Worm (Caenorhabditis elegans) whole organism, L2 larva: ENCODE results near the gene ZK1098.2.

Experiments used
- C34F6.9 ChIP-seq: fragments of 150-350 bp; optimal IDR thresholded peaks from 2 replicates; lab custom pipeline; 2014; ENCODE audit warnings: missing biosample characterization, missing genetic modification characterization
- F13H6.1 ChIP-seq: sonication (generic microtip); optimal IDR thresholded peaks from 2 replicates; lab custom pipeline; 2016; ENCODE audit warnings: missing genetic modification characterization, missing compliant biosample characterization
- R02D3.7 ChIP-seq: fragments of 150-350 bp; optimal IDR thresholded peaks from 2 replicates; lab custom pipeline; 2014; ENCODE audit warnings: missing biosample characterization, missing genetic modification characterization
- Y55F3AM.14 ChIP-seq: fragments of 200-800 bp; sonication (Bioruptor generic); optimal IDR thresholded peaks from 2 replicates; lab custom pipeline; 2018; ENCODE audit warnings: mild to moderate bottlenecking, missing genetic modification characterization, missing compliant biosample characterization
- ZK546.5 ChIP-seq: sonication (generic microtip); optimal IDR thresholded peaks from 2 replicates; lab custom pipeline; 2017; ENCODE audit warnings: missing biosample characterization, missing genetic modification characterization
- alr-1 ChIP-seq: fragments of 150-350 bp; optimal IDR thresholded peaks from 2 replicates; lab custom pipeline; 2014; ENCODE audit warnings: missing biosample characterization, missing genetic modification characterization
- aly-2 ChIP-seq: fragments of 150-350 bp; optimal IDR thresholded peaks from 2 replicates; lab custom pipeline; 2014; ENCODE audit warnings: missing biosample characterization, missing genetic modification characterization
- ama-1 ChIP-seq: fragments of 150-350 bp; optimal IDR thresholded peaks from 2 replicates; lab custom pipeline; 2018; ENCODE audit warnings: inconsistent platforms
- ceh-16 ChIP-seq: fragments of 150-350 bp; optimal IDR thresholded peaks from 2 replicates; lab custom pipeline; 2014; ENCODE audit warnings: missing biosample characterization, missing genetic modification characterization
- ceh-82 ChIP-seq: fragments of 150-350 bp; optimal IDR thresholded peaks from 2 replicates; lab custom pipeline; 2014; ENCODE audit warnings: missing biosample characterization, missing genetic modification characterization
- crh-2 ChIP-seq: sonication (generic microtip); optimal IDR thresholded peaks from 2 replicates; lab custom pipeline; 2017; ENCODE audit warnings: missing biosample characterization, missing genetic modification characterization
- dmd-4 ChIP-seq: sonication (generic microtip); optimal IDR thresholded peaks from 2 replicates; lab custom pipeline; 2017; ENCODE audit warnings: missing biosample characterization, missing genetic modification characterization
- egl-27 ChIP-seq: sonication (generic microtip); optimal IDR thresholded peaks from 3 replicates; lab custom pipeline; 2017; ENCODE audit warnings: missing biosample characterization, missing genetic modification reagents, missing genetic modification characterization
- elt-1 ChIP-seq: fragments of 150-350 bp; optimal IDR thresholded peaks from 2 replicates; lab custom pipeline; 2014; ENCODE audit warnings: missing biosample characterization, missing genetic modification characterization
- elt-3 ChIP-seq: sonication (generic microtip); optimal IDR thresholded peaks from 2 replicates; lab custom pipeline; 2017; ENCODE audit warnings: missing biosample characterization, missing genetic modification characterization
- fos-1 ChIP-seq: fragments of 150-350 bp; optimal IDR thresholded peaks from 2 replicates; lab custom pipeline; 2014; ENCODE audit warnings: missing biosample characterization, missing genetic modification characterization
- gmeb-1 ChIP-seq: fragments of 150-350 bp; optimal IDR thresholded peaks from 2 replicates; lab custom pipeline; 2014; ENCODE audit warnings: missing biosample characterization, missing genetic modification characterization
- lin-11 ChIP-seq: fragments of 150-350 bp; sonication (generic microtip); optimal IDR thresholded peaks from 2 replicates; lab custom pipeline; 2014; ENCODE audit warnings: missing biosample characterization, missing genetic modification characterization, inconsistent platforms, mixed read lengths
- lin-13 ChIP-seq: fragments of 150-350 bp; optimal IDR thresholded peaks from 2 replicates; lab custom pipeline; 2014; ENCODE audit warnings: missing biosample characterization, missing genetic modification reagents, missing genetic modification characterization
- lin-39 ChIP-seq: fragments of 150-350 bp; optimal IDR thresholded peaks from 2 replicates; lab custom pipeline; 2014; ENCODE audit warnings: missing biosample characterization, missing genetic modification reagents, missing genetic modification characterization
- lsy-2 ChIP-seq, 2 experiments: fragments of 150-350 bp in 1 of 2; sonication (generic microtip) in 1 of 2; optimal IDR thresholded peaks; 2 replicates each; lab custom pipeline; 2014 to 2017; ENCODE audit warnings: missing biosample characterization in 2 of 2, missing genetic modification characterization in 2 of 2
- mab-5 ChIP-seq: fragments of 150-350 bp; optimal IDR thresholded peaks from 2 replicates; lab custom pipeline; 2014; ENCODE audit warnings: missing biosample characterization, missing genetic modification characterization
- mbf-1 ChIP-seq: sonication (generic microtip); optimal IDR thresholded peaks from 2 replicates; lab custom pipeline; 2017; ENCODE audit warnings: missing biosample characterization, missing genetic modification characterization
- mdl-1 ChIP-seq, 2 experiments: fragments of 150-350 bp in 1 of 2; sonication (generic microtip) in 1 of 2; optimal IDR thresholded peaks; 2 replicates each; lab custom pipeline; 2017; ENCODE audit warnings: missing biosample characterization in 2 of 2, missing genetic modification characterization in 2 of 2
- nhr-10 ChIP-seq: sonication (generic microtip); optimal IDR thresholded peaks from 2 replicates; lab custom pipeline; 2017; ENCODE audit warnings: missing biosample characterization, missing genetic modification characterization
- nhr-11 ChIP-seq: fragments of 150-350 bp; optimal IDR thresholded peaks from 2 replicates; lab custom pipeline; 2014; ENCODE audit warnings: missing biosample characterization, missing genetic modification characterization
- nhr-12 ChIP-seq: fragments of 150-350 bp; optimal IDR thresholded peaks from 2 replicates; lab custom pipeline; 2014; ENCODE audit warnings: missing biosample characterization, missing genetic modification characterization
- nhr-21 ChIP-seq: fragments of 150-350 bp; optimal IDR thresholded peaks from 2 replicates; lab custom pipeline; 2014; ENCODE audit warnings: missing biosample characterization, missing genetic modification characterization
- nhr-23 ChIP-seq: fragments of 150-350 bp; optimal IDR thresholded peaks from 2 replicates; lab custom pipeline; 2014; ENCODE audit warnings: missing biosample characterization, missing genetic modification reagents, missing genetic modification characterization
- nhr-237 ChIP-seq: fragments of 150-350 bp; optimal IDR thresholded peaks from 2 replicates; lab custom pipeline; 2014; ENCODE audit warnings: missing biosample characterization, missing genetic modification characterization
- nhr-25 ChIP-seq: fragments of 150-350 bp; sonication (generic microtip); optimal IDR thresholded peaks from 3 replicates; lab custom pipeline; 2014; ENCODE audit warnings: missing biosample characterization, missing genetic modification characterization
- nhr-6 ChIP-seq: fragments of 150-350 bp; optimal IDR thresholded peaks from 2 replicates; lab custom pipeline; 2014; ENCODE audit warnings: missing biosample characterization, missing genetic modification characterization
- nhr-77 ChIP-seq: fragments of 150-350 bp; optimal IDR thresholded peaks from 2 replicates; lab custom pipeline; 2014; ENCODE audit warnings: missing biosample characterization, missing genetic modification characterization
- peb-1 ChIP-seq: fragments of 150-350 bp; optimal IDR thresholded peaks from 2 replicates; lab custom pipeline; 2014; ENCODE audit warnings: missing biosample characterization, missing genetic modification characterization
- sem-4 ChIP-seq: fragments of 150-350 bp; optimal IDR thresholded peaks from 2 replicates; lab custom pipeline; 2014; ENCODE audit warnings: missing biosample characterization, missing genetic modification reagents, missing genetic modification characterization
- skn-1 ChIP-seq: sonication (generic microtip); optimal IDR thresholded peaks from 2 replicates; lab custom pipeline; 2017; ENCODE audit warnings: missing biosample characterization, missing genetic modification characterization
- sma-3 ChIP-seq: sonication (generic microtip); optimal IDR thresholded peaks from 2 replicates; lab custom pipeline; 2016; ENCODE audit warnings: missing genetic modification reagents, missing genetic modification characterization, missing compliant biosample characterization
- sma-9 ChIP-seq, 2 experiments: fragments of 150-350 bp in 1 of 2; sonication (generic microtip) in 1 of 2; optimal IDR thresholded peaks; 2 replicates each; lab custom pipeline; 2014 to 2016; ENCODE audit warnings: missing genetic modification characterization in 2 of 2, mild to moderate bottlenecking in 1 of 2, missing biosample characterization in 1 of 2, missing compliant biosample characterization in 1 of 2, missing genetic modification reagents in 1 of 2, moderate library complexity in 1 of 2
- snpc-4 ChIP-seq: fragments of 150-350 bp; optimal IDR thresholded peaks from 2 replicates; lab custom pipeline; 2014; ENCODE audit warnings: missing biosample characterization, missing genetic modification characterization
- unc-39 ChIP-seq: fragments of 150-350 bp; optimal IDR thresholded peaks from 2 replicates; lab custom pipeline; 2014; ENCODE audit warnings: missing biosample characterization, missing genetic modification characterization
- unc-55 ChIP-seq: fragments of 150-350 bp; sonication (generic microtip); optimal IDR thresholded peaks from 3 replicates; lab custom pipeline; 2014; ENCODE audit warnings: missing biosample characterization, missing genetic modification reagents, missing genetic modification characterization
- unc-62 ChIP-seq: fragments of 150-350 bp; optimal IDR thresholded peaks from 2 replicates; lab custom pipeline; 2014; ENCODE audit warnings: missing biosample characterization, missing genetic modification reagents, missing genetic modification characterization
- zag-1 ChIP-seq: fragments of 150-350 bp; optimal IDR thresholded peaks from 2 replicates; lab custom pipeline; 2014; ENCODE audit warnings: missing biosample characterization, missing genetic modification characterization
- ztf-1 ChIP-seq: fragments of 200-800 bp; sonication (Bioruptor generic); conservative IDR thresholded peaks from 2 replicates; pipeline ENCODE4 v1.3.6; 2022; ENCODE audit warnings: missing genetic modification characterization, missing compliant biosample characterization
- ztf-11 ChIP-seq: sonication (generic microtip); optimal IDR thresholded peaks from 2 replicates; lab custom pipeline; 2017; ENCODE audit warnings: missing biosample characterization, missing genetic modification characterization
- ztf-4 ChIP-seq: fragments of 150-350 bp; optimal IDR thresholded peaks from 2 replicates; lab custom pipeline; 2014; ENCODE audit warnings: missing biosample characterization, missing genetic modification characterization

ZK1098.2 gene

DNA sequence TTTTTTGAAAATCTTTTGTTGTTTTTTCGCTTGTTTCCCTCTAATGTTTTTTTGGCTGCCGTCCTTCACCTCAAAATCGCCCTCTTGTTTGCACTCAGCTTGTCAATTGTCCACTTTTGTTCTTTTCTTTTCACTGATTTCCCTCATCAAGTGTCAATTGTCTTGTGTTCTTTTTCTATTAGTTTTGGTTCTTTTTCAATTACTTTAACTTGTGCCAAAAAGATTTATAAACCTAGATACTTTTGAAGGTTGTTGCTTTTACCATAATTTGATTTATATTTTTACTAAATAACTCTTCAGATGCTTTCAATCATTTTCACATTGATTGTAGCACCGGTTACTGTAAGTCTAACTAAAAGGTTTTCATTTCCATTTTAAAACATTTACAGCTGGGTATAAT is 39.5 kb downstream of the ZK1098.2 start, which contains the start of gene C48B4.13:
C48B4.13 (plus strand) TSS at position 301 of the 400 bp plus-strand sequence.
- no peak for TF ChIP-seq lin-13 (GFP tag; lab: Kevin White, UChicago)
- TF ChIP-seq sem-4 (tag; lab: Kevin White, UChicago), result no peak
- no peak for TF ChIP-seq gmeb-1 (tag; lab: Kevin White, UChicago)
- TF ChIP-seq ceh-16, result no peak
- no peak for TF ChIP-seq nhr-21 (tag; lab: Kevin White, UChicago)
- TF ChIP-seq lin-11 (tag; lab: Kevin White, UChicago), result no peak
- no peak for TF ChIP-seq dmd-4 (tag; lab: Kevin White, UChicago)
- no peak for TF ChIP-seq peb-1
- no peak for TF ChIP-seq ceh-82
- TF ChIP-seq zag-1 (tag; lab: Kevin White, UChicago), result no peak
- no peak for TF ChIP-seq nhr-6
- no peak for TF ChIP-seq lin-39 (tag; lab: Kevin White, UChicago)
- no peak for TF ChIP-seq Y55F3AM.14
- no peak for TF ChIP-seq mbf-1
- no peak for TF ChIP-seq crh-2 (tag; lab: Kevin White, UChicago)
- no peak for TF ChIP-seq ztf-11 (tag; lab: Kevin White, UChicago)
- no peak for TF ChIP-seq unc-55
- TF ChIP-seq ZK546.5 (tag; lab: Kevin White, UChicago), result no peak
- no peak for TF ChIP-seq lsy-2 (tag; optimal IDR thresholded peaks at IDR 0.05; lab: Kevin White, UChicago)
- TF ChIP-seq nhr-10 (tag; lab: Kevin White, UChicago), result no peak

DNA sequence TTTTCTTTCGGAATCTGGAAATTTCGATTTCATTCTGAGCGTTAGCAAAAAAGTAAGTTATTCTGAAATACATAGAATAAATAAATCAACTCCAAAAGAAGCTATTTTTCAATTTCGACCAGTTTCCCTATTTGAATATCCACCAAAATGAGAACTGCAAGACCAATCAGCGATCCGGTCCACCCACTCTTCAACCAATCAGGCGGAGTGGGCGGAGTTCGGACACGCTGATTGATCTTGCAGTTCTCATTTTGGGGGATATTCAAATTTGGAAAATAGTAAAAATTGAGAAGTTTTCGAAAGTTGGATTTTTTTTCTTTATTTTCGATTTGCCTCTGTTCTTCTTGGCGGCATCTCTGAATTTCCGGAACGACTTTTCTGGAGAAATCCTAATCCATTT is 41.9 kb downstream of the ZK1098.2 start:
- TF ChIP-seq gmeb-1 (tag; lab: Kevin White, UChicago) (peak; percentile 72), unc-39 (tag; lab: Kevin White, UChicago) (no peak), mbf-1 (no peak), lsy-2 (tag; optimal IDR thresholded peaks at IDR 0.05; lab: Kevin White, UChicago) (peak in 1 of 2 experiments; percentile 48), ZK546.5 (tag; lab: Kevin White, UChicago) (no peak)

DNA sequence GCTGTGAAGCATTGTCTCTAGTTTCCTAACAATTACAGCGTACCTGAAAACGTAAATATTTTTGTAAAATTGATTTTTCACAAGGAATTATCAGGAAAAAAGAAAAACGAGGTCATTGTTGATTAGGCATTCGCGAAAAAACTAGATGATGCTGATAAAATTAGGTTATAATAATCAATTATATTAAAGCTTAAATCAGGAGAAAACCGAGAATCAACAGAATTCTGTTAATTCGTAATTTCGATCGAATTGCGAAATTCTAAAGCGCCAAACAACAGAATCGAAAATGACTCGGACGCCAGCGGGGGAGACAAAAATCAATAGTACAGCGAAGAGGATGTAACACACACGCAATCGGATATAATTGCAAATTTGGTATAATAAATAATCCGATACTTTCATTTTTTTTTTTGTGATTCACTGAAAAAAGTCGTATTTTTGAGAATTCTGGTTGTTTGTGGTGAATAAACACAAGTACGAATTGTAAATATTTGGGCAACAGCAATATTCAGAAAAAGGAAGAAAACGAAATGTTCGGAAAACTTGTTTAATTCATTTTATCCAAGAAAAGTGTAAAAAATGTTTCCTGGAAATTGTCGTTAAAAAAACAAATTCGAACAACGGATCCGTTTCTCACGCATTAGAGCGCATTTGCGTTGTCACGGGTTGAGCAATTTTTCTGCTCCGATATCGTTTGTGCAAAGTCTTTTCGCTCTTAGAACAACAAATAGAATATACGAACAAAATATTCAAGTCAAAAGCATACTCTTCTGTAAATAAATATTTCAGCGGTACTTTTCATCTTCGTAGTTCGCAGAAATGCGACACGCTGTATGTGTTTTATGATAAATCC is 51.3 kb downstream of the ZK1098.2 start, which contains the start of gene ced-7:
ced-7 (minus strand) TSS at position 51 of the 853 bp plus-strand sequence.
- no peak for TF ChIP-seq F13H6.1
- no peak for TF ChIP-seq nhr-25
- TF ChIP-seq sma-3 (GFP tag; lab: Kevin White, UChicago), result no peak
- TF ChIP-seq alr-1 (tag; lab: Kevin White, UChicago), result no peak
- no peak for TF ChIP-seq nhr-23 (tag; lab: Kevin White, UChicago)
- no peak for TF ChIP-seq lin-39 (tag; lab: Kevin White, UChicago)
- no peak for TF ChIP-seq Y55F3AM.14
- TF ChIP-seq nhr-237 (tag; lab: Kevin White, UChicago), result no peak
- TF ChIP-seq elt-3, result no peak
- TF ChIP-seq unc-55, result peak; percentile 44
- TF ChIP-seq nhr-77 (tag; lab: Kevin White, UChicago), result no peak
- TF ChIP-seq skn-1 (tag; lab: Kevin White, UChicago), result no peak
- TF ChIP-seq ztf-11 (tag; lab: Kevin White, UChicago), result no peak
- TF ChIP-seq aly-2, result no peak
- TF ChIP-seq nhr-11 (tag; lab: Kevin White, UChicago), result no peak
- no peak for TF ChIP-seq fos-1 (tag; lab: Kevin White, UChicago)
- no peak for TF ChIP-seq nhr-10 (tag; lab: Kevin White, UChicago)
- no peak for TF ChIP-seq egl-27 (tag; lab: Kevin White, UChicago)
- TF ChIP-seq C34F6.9, result peak; percentile 75
- TF ChIP-seq lin-13 (GFP tag; lab: Kevin White, UChicago), result peak; percentile 18
- TF ChIP-seq ama-1 (lab: Kevin White, UChicago), result no peak
- no peak for TF ChIP-seq ceh-82
- TF ChIP-seq mbf-1, result no peak
- no peak for TF ChIP-seq unc-39 (tag; lab: Kevin White, UChicago)
- no peak for TF ChIP-seq ztf-4 (tag; lab: Kevin White, UChicago)
- peak in 1 of 2 experiments; percentile 54 for TF ChIP-seq lsy-2 (tag; optimal IDR thresholded peaks at IDR 0.05; lab: Kevin White, UChicago)
- no peak for TF ChIP-seq sem-4 (tag; lab: Kevin White, UChicago)
- peak; percentile 22 for TF ChIP-seq crh-2 (tag; lab: Kevin White, UChicago)
- no peak for TF ChIP-seq ceh-16
- no peak for TF ChIP-seq elt-1 (tag; lab: Kevin White, UChicago)
- TF ChIP-seq dmd-4 (tag; lab: Kevin White, UChicago), result no peak
- TF ChIP-seq zag-1 (tag; lab: Kevin White, UChicago), result no peak
- TF ChIP-seq sma-9 (GFP tag; optimal IDR thresholded peaks at IDR 0.05; lab: Kevin White, UChicago), result no peak
- TF ChIP-seq sma-9 (tag; optimal IDR thresholded peaks at IDR 0.05; lab: Kevin White, UChicago), result no peak
- no peak for TF ChIP-seq peb-1
- no peak for TF ChIP-seq ztf-1 (GFP tag; lab: Robert Waterston, UW)
- TF ChIP-seq unc-62, result no peak
- no peak for TF ChIP-seq nhr-21 (tag; lab: Kevin White, UChicago)
- TF ChIP-seq mab-5, result no peak
- no peak for TF ChIP-seq snpc-4
- TF ChIP-seq mdl-1 (tag; optimal IDR thresholded peaks at IDR 0.05; lab: Kevin White, UChicago), result no peak
- TF ChIP-seq nhr-12 (tag; lab: Kevin White, UChicago), result no peak
- TF ChIP-seq nhr-6, result no peak
- no peak for TF ChIP-seq R02D3.7 (tag; lab: Kevin White, UChicago)
